Worm (Caenorhabditis elegans) whole organism, young adult: ENCODE data around the gene srh-291.

Source experiments
- ama-1 ChIP-seq, 3 experiments: fragments of 150-350 bp in 1 of 3; sonication (generic microtip) in 2 of 3; optimal IDR thresholded peaks; 2 replicates each; lab custom pipeline; 2014 to 2018; ENCODE audit warnings: missing biosample characterization in 2 of 3, missing genetic modification characterization in 2 of 3, missing genetic modification reagents in 2 of 3
- egrh-3 ChIP-seq: fragments of 200-800 bp; sonication (Bioruptor generic); IDR thresholded peaks from 2 replicates; pipeline ENCODE4 v1.3.6; 2022; ENCODE audit warnings: missing genetic modification reagents, missing genetic modification characterization, missing compliant biosample characterization
- ets-4 ChIP-seq: fragments of 200-800 bp; sonication (Bioruptor generic); optimal IDR thresholded peaks from 2 replicates; lab custom pipeline; 2018; ENCODE audit warnings: mild to moderate bottlenecking, missing genetic modification characterization, missing compliant biosample characterization
- hmg-20 ChIP-seq: fragments of 200-800 bp; sonication (Bioruptor generic); IDR thresholded peaks from 2 replicates; pipeline ENCODE4 v1.3.6; 2022; ENCODE audit warnings: missing genetic modification reagents, missing genetic modification characterization, missing compliant biosample characterization
- let-607 ChIP-seq, 2 experiments: fragments of 200-800 bp in 1 of 2; sonication (Bioruptor generic) in 1 of 2; sonication (generic microtip) in 1 of 2; optimal IDR thresholded peaks; 2 replicates each; lab custom pipeline; 2016 to 2018; ENCODE audit warnings: mild to moderate bottlenecking in 2 of 2, missing compliant biosample characterization in 2 of 2, missing genetic modification characterization in 2 of 2, moderate library complexity in 2 of 2, missing genotype in 1 of 2
- nhr-120 ChIP-seq: fragments of 200-800 bp; sonication (Bioruptor generic); IDR thresholded peaks from 2 replicates; pipeline ENCODE4 v1.3.6; 2022; ENCODE audit warnings: missing genetic modification characterization, missing compliant biosample characterization
- repo-1 ChIP-seq: sonication (generic microtip); optimal IDR thresholded peaks from 2 replicates; lab custom pipeline; 2017; ENCODE audit warnings: mild to moderate bottlenecking, missing genetic modification characterization, missing compliant biosample characterization
- somi-1 ChIP-seq: fragments of 200-800 bp; sonication (Bioruptor generic); optimal IDR thresholded peaks from 2 replicates; lab custom pipeline; 2018; ENCODE audit warnings: mild to moderate bottlenecking, missing genetic modification characterization, missing compliant biosample characterization
- sptf-2 ChIP-seq: fragments of 200-800 bp; sonication (Bioruptor generic); optimal IDR thresholded peaks from 2 replicates; lab custom pipeline; 2018; ENCODE audit warnings: mild to moderate bottlenecking, missing genetic modification characterization, missing compliant biosample characterization
- tbx-9 ChIP-seq: sonication (generic microtip); optimal IDR thresholded peaks from 2 replicates; lab custom pipeline; 2016; ENCODE audit warnings: borderline replicate concordance, missing genetic modification characterization, inconsistent platforms, missing compliant biosample characterization

- no peak for TF ChIP-seq hmg-20 (GFP tag; lab: Robert Waterston, UW)
- TF ChIP-seq ama-1 (optimal IDR thresholded peaks at IDR 0.05; lab: Kevin White, UChicago): no peak
- TF ChIP-seq ama-1 (GFP tag; optimal IDR thresholded peaks at IDR 0.05; lab: Kevin White, UChicago): no peak
- TF ChIP-seq ets-4 (GFP tag; lab: Kevin White, UChicago): no peak
- TF ChIP-seq somi-1 (GFP tag; lab: Kevin White, UChicago): no peak
- TF ChIP-seq repo-1: no peak
- TF ChIP-seq tbx-9 (tag; lab: Kevin White, UChicago): no peak
- TF ChIP-seq let-607 (tag; optimal IDR thresholded peaks at IDR 0.05; lab: Kevin White, UChicago): no peak
- TF ChIP-seq nhr-120 (GFP tag; lab: Robert Waterston, UW): no peak
- no peak for TF ChIP-seq egrh-3 (GFP tag; lab: Robert Waterston, UW)
- no peak for TF ChIP-seq sptf-2
Measured at ce11 chrV:17821805-17822204, 16.4 kb downstream of the srh-291 start, which contains the start of gene srh-300.
